Fruit fly (Drosophila melanogaster) whole organism, embryonic: Measurements from ENCODE around the gene Cnot4.

ENCODE experiments used
- Adf1 ChIP-seq: fragments of 200-800 bp; sonication (Bioruptor generic); IDR thresholded peaks from 2 replicates; pipeline ENCODE4 v1.3.6; 2022; ENCODE audit warnings: missing biosample characterization, missing genetic modification characterization
- Atf3 ChIP-seq: fragments of 200-800 bp; sonication (Bioruptor generic); optimal IDR thresholded peaks from 3 replicates; lab custom pipeline; 2016; ENCODE audit warnings: missing biosample characterization, missing genetic modification characterization
- CG11560 ChIP-seq: fragments of 200-800 bp; sonication (Bioruptor generic); IDR thresholded peaks from 3 replicates; pipeline ENCODE4 v1.3.6; 2022; ENCODE audit warnings: missing biosample characterization, missing genetic modification characterization
- CG14965 ChIP-seq: fragments of 200-800 bp; sonication (Bioruptor generic); optimal IDR thresholded peaks from 2 replicates; lab custom pipeline; 2016; ENCODE audit warnings: missing biosample characterization, missing genetic modification characterization, borderline replicate concordance
- CG17612 ChIP-seq: fragments of 200-800 bp; sonication (Bioruptor generic); IDR thresholded peaks from 2 replicates; pipeline ENCODE4 v1.3.6; 2022; ENCODE audit warnings: missing biosample characterization, missing genetic modification characterization
- CG18262 ChIP-seq: fragments of 200-800 bp; optimal IDR thresholded peaks from 3 replicates; lab custom pipeline; 2019; ENCODE audit warnings: missing biosample characterization, mild to moderate bottlenecking, missing genetic modification characterization, moderate library complexity
- CG1832 ChIP-seq: fragments of 200-800 bp; sonication (Bioruptor generic); optimal IDR thresholded peaks from 2 replicates; lab custom pipeline; 2017; ENCODE audit warnings: missing biosample characterization, mild to moderate bottlenecking, missing genetic modification characterization, inconsistent platforms
- CG18619 ChIP-seq: fragments of 200-800 bp; sonication (Bioruptor generic); optimal IDR thresholded peaks from 3 replicates; lab custom pipeline; 2017; ENCODE audit warnings: missing biosample characterization, mild to moderate bottlenecking, missing genetic modification characterization
- CG2678 ChIP-seq: fragments of 200-800 bp; sonication (Bioruptor generic); optimal IDR thresholded peaks from 3 replicates; lab custom pipeline; 2019; ENCODE audit warnings: missing biosample characterization, mild to moderate bottlenecking, missing genetic modification characterization, moderate library complexity
- CG2875 ChIP-seq: fragments of 200-800 bp; sonication (Bioruptor generic); optimal IDR thresholded peaks from 2 replicates; lab custom pipeline; 2017; ENCODE audit warnings: missing biosample characterization, mild to moderate bottlenecking, missing genetic modification characterization, missing genetic modification reagents
- CG30020 ChIP-seq: fragments of 200-800 bp; optimal IDR thresholded peaks from 2 replicates; lab custom pipeline; 2019; ENCODE audit warnings: missing biosample characterization, mild to moderate bottlenecking, missing genetic modification characterization, moderate library complexity
- CG3726 ChIP-seq: fragments of 200-800 bp; sonication (Bioruptor generic); IDR thresholded peaks from 3 replicates; pipeline ENCODE4, ENCODE4 v1.3.6; 2022; ENCODE audit warnings: missing biosample characterization, missing genetic modification characterization
- CG4404 ChIP-seq: fragments of 200-800 bp; sonication (Bioruptor generic); IDR thresholded peaks from 2 replicates; pipeline ENCODE4 v1.3.6; 2022; ENCODE audit warnings: missing biosample characterization, missing genetic modification characterization
- CG4424 ChIP-seq: fragments of 200-800 bp; sonication (Bioruptor generic); optimal IDR thresholded peaks from 3 replicates; lab custom pipeline; 2016; ENCODE audit warnings: missing biosample characterization, missing genetic modification characterization
- CG5953 ChIP-seq: fragments of 200-800 bp; sonication (Bioruptor generic); IDR thresholded peaks from 2 replicates; pipeline ENCODE4 v1.3.6; 2022; ENCODE audit warnings: missing biosample characterization, missing genetic modification characterization
- CG9797 ChIP-seq: fragments of 200-800 bp; sonication (Bioruptor generic); optimal IDR thresholded peaks from 3 replicates; lab custom pipeline; 2018; ENCODE audit warnings: missing biosample characterization, mild to moderate bottlenecking, missing genetic modification characterization
- CG9876 ChIP-seq: fragments of 200-800 bp; sonication (Bioruptor generic); optimal IDR thresholded peaks from 2 replicates; lab custom pipeline; 2016; ENCODE audit warnings: missing biosample characterization, missing genetic modification characterization
- Dref ChIP-seq: fragments of 200-800 bp; sonication (Bioruptor generic); IDR thresholded peaks from 2 replicates; pipeline ENCODE4 v1.3.6; 2022; ENCODE audit warnings: missing biosample characterization, missing genetic modification characterization
- GATAe ChIP-seq: fragments of 200-800 bp; sonication (Bioruptor generic); conservative IDR thresholded peaks from 2 replicates; pipeline ENCODE4 v1.3.6; 2022; ENCODE audit warnings: missing biosample characterization, missing genetic modification characterization
- Hr51 ChIP-seq, 2 experiments: fragments of 200-800 bp; sonication (Bioruptor generic); optimal IDR thresholded peaks; 2 replicates in 1 of 2; 3 replicates in 1 of 2; lab custom pipeline; 2016 to 2018; ENCODE audit warnings: missing biosample characterization in 2 of 2, missing genetic modification characterization in 2 of 2, mild to moderate bottlenecking in 1 of 2, moderate library complexity in 1 of 2
- MESR4 ChIP-seq: fragments of 200-800 bp; sonication (Bioruptor generic); optimal IDR thresholded peaks from 2 replicates; lab custom pipeline; 2018; ENCODE audit warnings: missing biosample characterization, mild to moderate bottlenecking, missing genetic modification characterization, moderate library complexity
- Med ChIP-seq: fragments of 200-800 bp; sonication (Bioruptor generic); peaks from one replicate; lab custom pipeline; 2016; ENCODE audit warnings: missing biosample characterization, missing genetic modification characterization, mild to moderate bottlenecking, inconsistent platforms, moderate library complexity
- Myb ChIP-seq: fragments of 200-800 bp; sonication (Bioruptor generic); optimal IDR thresholded peaks from 2 replicates; lab custom pipeline; 2016; ENCODE audit warnings: missing biosample characterization, missing genetic modification characterization
- Nf-YB ChIP-seq: fragments of 200-800 bp; sonication (Bioruptor generic); optimal IDR thresholded peaks from 3 replicates; lab custom pipeline; 2019; ENCODE audit warnings: missing biosample characterization, mild to moderate bottlenecking, missing genetic modification characterization, moderate library complexity
- Opbp ChIP-seq: fragments of 200-800 bp; sonication (Bioruptor generic); IDR thresholded peaks from 3 replicates; pipeline ENCODE4 v1.3.6; 2022; ENCODE audit warnings: missing biosample characterization, missing genetic modification characterization; ENCODE audit not compliant: partially characterized antibody
- Pdp1 ChIP-seq, 2 experiments: fragments of 200-800 bp; sonication (Bioruptor generic); optimal IDR thresholded peaks; 3 replicates each; lab custom pipeline; 2016; ENCODE audit warnings: missing biosample characterization in 2 of 2, missing genetic modification characterization in 2 of 2, mild to moderate bottlenecking in 1 of 2, moderate library complexity in 1 of 2
- Rx ChIP-seq: fragments of 200-800 bp; sonication (Bioruptor generic); IDR thresholded peaks from 2 replicates; pipeline ENCODE4 v1.3.6; 2022; ENCODE audit warnings: missing biosample characterization, missing genetic modification characterization
- amos ChIP-seq: fragments of 200-800 bp; sonication (Bioruptor generic); IDR thresholded peaks from 2 replicates; pipeline ENCODE4 v1.3.6; 2022; ENCODE audit warnings: missing biosample characterization, missing genetic modification characterization; ENCODE audit not compliant: partially characterized antibody
- ato ChIP-seq: fragments of 200-800 bp; sonication (Bioruptor generic); IDR thresholded peaks from 2 replicates; pipeline ENCODE4 v1.3.6; 2022; ENCODE audit warnings: missing biosample characterization, missing genetic modification characterization; ENCODE audit not compliant: partially characterized antibody
- chinmo ChIP-seq: fragments of 200-800 bp; sonication (Bioruptor generic); IDR thresholded peaks from 4 replicates; pipeline ENCODE4 v1.3.6; 2022; ENCODE audit warnings: missing biosample characterization, missing genetic modification characterization; ENCODE audit not compliant: partially characterized antibody
- cwo ChIP-seq: fragments of 200-800 bp; sonication (Bioruptor generic); optimal IDR thresholded peaks from 3 replicates; lab custom pipeline; 2017; ENCODE audit warnings: missing biosample characterization, missing genetic modification characterization, mild to moderate bottlenecking, moderate library complexity, missing genetic modification reagents
- dmrt99B ChIP-seq: fragments of 200-800 bp; sonication (Bioruptor generic); optimal IDR thresholded peaks from 2 replicates; lab custom pipeline; 2018; ENCODE audit warnings: missing biosample characterization, mild to moderate bottlenecking, missing genetic modification characterization, moderate library complexity
- dpn ChIP-seq, 2 experiments: fragments of 200-800 bp; sonication (Bioruptor generic); optimal IDR thresholded peaks; 3 replicates each; lab custom pipeline; 2016; ENCODE audit warnings: missing biosample characterization in 2 of 2, missing genetic modification characterization in 2 of 2
- ewg ChIP-seq: fragments of 200-800 bp; sonication (Bioruptor generic); optimal IDR thresholded peaks from 3 replicates; lab custom pipeline; 2017; ENCODE audit warnings: mild to moderate bottlenecking, missing biosample characterization, missing genetic modification reagents, missing genetic modification characterization
- fd64A ChIP-seq: fragments of 200-800 bp; sonication (Bioruptor generic); optimal IDR thresholded peaks from 3 replicates; lab custom pipeline; 2018; ENCODE audit warnings: missing biosample characterization, mild to moderate bottlenecking, missing genetic modification characterization
- ftz-f1 ChIP-seq: fragments of 200-800 bp; sonication (Bioruptor generic); optimal IDR thresholded peaks from 2 replicates; lab custom pipeline; 2016; ENCODE audit warnings: missing biosample characterization, missing genetic modification characterization
- hb ChIP-seq: fragments of 200-800 bp; sonication (Bioruptor generic); IDR thresholded peaks from 3 replicates; pipeline ENCODE4 v1.3.6; 2022; ENCODE audit warnings: missing biosample characterization, missing genetic modification characterization; ENCODE audit not compliant: partially characterized antibody
- insv ChIP-seq, 2 experiments: fragments of 200-800 bp; sonication (Bioruptor generic); optimal IDR thresholded peaks; 3 replicates each; lab custom pipeline; 2016 to 2018; ENCODE audit warnings: missing biosample characterization in 2 of 2, missing genetic modification characterization in 2 of 2
- nerfin-1 ChIP-seq: fragments of 200-800 bp; sonication (Bioruptor generic); optimal IDR thresholded peaks from 3 replicates; lab custom pipeline; 2019; ENCODE audit warnings: missing biosample characterization, mild to moderate bottlenecking, missing genetic modification characterization, moderate library complexity
- nerfin-2 ChIP-seq: fragments of 200-800 bp; sonication (Bioruptor generic); IDR thresholded peaks from 2 replicates; pipeline ENCODE4 v1.3.6; 2022; ENCODE audit warnings: missing biosample characterization, missing genetic modification characterization; ENCODE audit not compliant: partially characterized antibody
- pita ChIP-seq: fragments of 200-800 bp; sonication (Bioruptor generic); optimal IDR thresholded peaks from 2 replicates; lab custom pipeline; 2017; ENCODE audit warnings: missing biosample characterization, mild to moderate bottlenecking, missing genetic modification characterization
- repo ChIP-seq: fragments of 200-800 bp; sonication (Bioruptor generic); optimal IDR thresholded peaks from 2 replicates; lab custom pipeline; 2016; ENCODE audit warnings: missing biosample characterization, missing genetic modification characterization
- scrt ChIP-seq: fragments of 200-800 bp; sonication (Bioruptor generic); optimal IDR thresholded peaks from 2 replicates; lab custom pipeline; 2018; ENCODE audit warnings: missing biosample characterization, mild to moderate bottlenecking, missing genetic modification characterization, moderate library complexity
- trem ChIP-seq: fragments of 200-800 bp; optimal IDR thresholded peaks from 3 replicates; lab custom pipeline; 2019; ENCODE audit warnings: missing biosample characterization, mild to moderate bottlenecking, missing genetic modification characterization, moderate library complexity

Gene Cnot4

DNA sequence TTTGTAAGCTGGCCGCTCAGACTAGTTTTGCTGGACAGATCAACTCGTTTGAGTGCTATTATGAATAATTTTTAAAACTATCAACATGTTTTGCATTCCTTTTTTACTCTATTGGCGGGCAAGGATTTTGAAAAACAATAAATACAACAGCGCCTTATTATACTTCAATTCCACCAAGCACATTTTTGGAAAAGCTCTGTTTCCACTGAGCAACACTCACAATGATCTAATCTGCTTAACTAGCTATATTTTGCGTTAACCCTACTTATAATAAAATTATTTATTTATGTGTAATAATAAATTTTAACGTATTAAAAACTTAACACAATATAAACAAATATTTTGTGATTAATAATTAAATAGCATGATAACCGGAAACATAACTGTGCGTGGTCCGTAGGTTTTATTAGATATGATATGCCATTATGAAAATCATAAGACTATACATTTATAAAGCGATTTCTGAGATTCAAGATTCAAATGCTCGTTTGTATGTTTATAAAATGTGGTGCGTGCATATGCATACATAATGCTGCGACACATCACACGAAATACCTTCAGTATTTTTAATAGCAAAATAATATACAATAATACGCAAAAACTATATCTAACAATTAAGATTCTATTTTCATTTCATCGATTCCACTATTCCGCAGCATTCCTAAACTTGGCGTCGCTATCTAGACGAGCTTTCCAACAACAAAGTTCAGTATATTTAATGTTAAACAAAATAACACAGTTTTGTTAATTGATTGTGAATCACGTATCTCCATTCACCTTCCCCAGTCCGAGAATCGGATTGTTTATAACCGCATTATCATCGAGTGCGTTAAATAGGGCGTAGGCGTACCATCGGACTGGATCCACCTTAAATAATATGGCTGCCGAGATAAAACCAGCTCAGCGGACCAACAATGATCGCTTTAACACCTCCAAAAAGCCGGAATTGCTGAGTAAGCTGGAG lies 26.4 kb downstream of the Cnot4 start, which contains the start of the genes pie and Wdfy2 (continued):
- TF ChIP-seq CG4424 (no peak), nerfin-2 (GFP tag; lab: Robert Waterston, UW) (no peak), trem (tag; lab: Kevin White, UChicago) (peak; percentile 4), nerfin-1 (tag; lab: Kevin White, UChicago) (peak; percentile 2)
- TF ChIP-seq, all 482 proteins: peak for 46

DNA sequence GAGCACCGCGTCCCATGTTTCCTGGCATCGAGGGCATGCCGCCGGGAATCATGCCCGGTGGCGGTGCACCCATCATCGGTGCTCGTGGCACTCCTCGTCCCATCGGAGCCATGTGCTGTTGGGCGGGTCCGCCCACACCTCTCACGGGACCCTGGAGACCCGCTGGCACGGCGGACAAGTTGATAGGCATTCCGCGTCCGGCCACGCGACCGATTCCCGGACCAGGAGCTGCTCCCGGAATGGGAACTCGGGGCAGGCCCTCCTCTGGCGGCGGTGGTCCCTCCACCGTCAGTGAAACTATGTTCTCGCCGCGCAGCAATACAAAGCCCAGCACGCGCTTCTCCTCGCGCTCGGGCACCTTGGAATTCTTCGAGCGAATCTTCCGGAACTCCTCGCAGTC lies 29.1 kb downstream of the Cnot4 start:
- TF ChIP-seq CG18619 (GFP tag; lab: Kevin White, UChicago) = no peak
- TF ChIP-seq CG18262 (tag; lab: Kevin White, UChicago) = no peak
- 0 out of 2 replicates have a peak, but pooled peaks have one; percentile 16 for TF ChIP-seq amos (GFP tag; lab: Robert Waterston, UW)
- TF ChIP-seq Med (GFP tag; lab: Kevin White, UChicago) = peak; percentile 62
- peak; percentile 9 for TF ChIP-seq CG1832
- TF ChIP-seq CG2678 = no peak
- no peak for TF ChIP-seq Hr51 (GFP tag; optimal IDR thresholded peaks at IDR 0.05; lab: Kevin White, UChicago)
- no peak for TF ChIP-seq ewg (GFP tag; lab: Kevin White, UChicago)
- 0 out of 3 replicates have a peak, but pooled peaks have one; percentile 16 for TF ChIP-seq CG3726 (GFP tag; lab: Robert Waterston, UW)
- no peak for TF ChIP-seq ftz-f1
- TF ChIP-seq CG5953 (GFP tag; lab: Robert Waterston, UW) = 0 out of 2 replicates have a peak, but pooled peaks have one; percentile 12
- TF ChIP-seq CG11560 (tag; lab: Robert Waterston, UW) = peak; percentile 43; the same call in 1 of the 3 replicates
- no peak for TF ChIP-seq fd64A (GFP tag; lab: Kevin White, UChicago)
- TF ChIP-seq insv (GFP tag; optimal IDR thresholded peaks at IDR 0.05; lab: Kevin White, UChicago) = no peak
- no peak for TF ChIP-seq Nf-YB
- TF ChIP-seq hb (GFP tag; lab: Robert Waterston, UW) = peak; percentile 55; the same call in 1 of the 3 replicates
- no peak for TF ChIP-seq scrt (GFP tag; lab: Kevin White, UChicago)
- TF ChIP-seq Pdp1 (GFP tag; optimal IDR thresholded peaks at IDR 0.05; lab: Kevin White, UChicago) = no peak
- TF ChIP-seq MESR4 (GFP tag; lab: Kevin White, UChicago) = no peak
- no peak for TF ChIP-seq Adf1 (GFP tag; lab: Robert Waterston, UW)
- TF ChIP-seq ato (GFP tag; lab: Robert Waterston, UW) = 0 out of 2 replicates have a peak, but pooled peaks have one; percentile 13
- no peak for TF ChIP-seq CG2875
- no peak for TF ChIP-seq CG17612
- peak; percentile 6 for TF ChIP-seq CG14965 (GFP tag; lab: Kevin White, UChicago)
- TF ChIP-seq CG9797 (GFP tag; lab: Kevin White, UChicago) = no peak
- 0 out of 3 replicates have a peak, but pooled peaks have one; percentile 4 for TF ChIP-seq Opbp (GFP tag; lab: Robert Waterston, UW)
- TF ChIP-seq Dref (GFP tag; lab: Robert Waterston, UW) = 0 out of 2 replicates have a peak, but pooled peaks have one; percentile 6
- TF ChIP-seq CG4404 = 0 out of 2 replicates have a peak, but pooled peaks have one; percentile 13
- TF ChIP-seq, all 482 proteins: peak for 12

dm6 chr2L:10426534-10427048 lies 30.1 kb downstream of the Cnot4 start, which contains the start of the genes SmB and KdelR:
SmB (minus strand) TSS chr2L:10426627.
KdelR (plus strand) TSS chr2L:10426887.
- TF ChIP-seq cwo (GFP tag; lab: Kevin White, UChicago) (no peak), dpn (GFP tag; optimal IDR thresholded peaks at IDR 0.05; lab: Kevin White, UChicago) (peak in 1 of 2 experiments; percentile 13), CG9876 (GFP tag; lab: Kevin White, UChicago) (no peak), dmrt99B (no peak), Atf3 (GFP tag; lab: Kevin White, UChicago) (peak; percentile 31), pita (GFP tag; lab: Kevin White, UChicago) (no peak), Rx (no peak), Myb (no peak), chinmo (GFP tag; lab: Robert Waterston, UW) (peak; percentile 61; the same call in 1 of the 4 replicates), CG30020 (tag; lab: Kevin White, UChicago) (peak; percentile 91), GATAe (GFP tag; lab: Robert Waterston, UW) (no peak), repo (GFP tag; lab: Kevin White, UChicago) (no peak)
